Worm (Caenorhabditis elegans) whole organism, L2 larva: ENCODE measurements around the gene arl-5.
A peak's percentile ranks its signal among the peaks of the same experiment; 100 is the strongest.

ENCODE experiments used
- C34F6.9 ChIP-seq: fragments of 150-350 bp; optimal IDR thresholded peaks from 2 replicates; lab custom pipeline; 2014; ENCODE audit warnings: missing biosample characterization, missing genetic modification characterization
- Y55F3AM.14 ChIP-seq: fragments of 200-800 bp; sonication (Bioruptor generic); optimal IDR thresholded peaks from 2 replicates; lab custom pipeline; 2018; ENCODE audit warnings: mild to moderate bottlenecking, missing genetic modification characterization, missing compliant biosample characterization
- alr-1 ChIP-seq: fragments of 150-350 bp; optimal IDR thresholded peaks from 2 replicates; lab custom pipeline; 2014; ENCODE audit warnings: missing biosample characterization, missing genetic modification characterization
- aly-2 ChIP-seq: fragments of 150-350 bp; optimal IDR thresholded peaks from 2 replicates; lab custom pipeline; 2014; ENCODE audit warnings: missing biosample characterization, missing genetic modification characterization
- ama-1 ChIP-seq: fragments of 150-350 bp; optimal IDR thresholded peaks from 2 replicates; lab custom pipeline; 2018; ENCODE audit warnings: inconsistent platforms
- ceh-82 ChIP-seq: fragments of 150-350 bp; optimal IDR thresholded peaks from 2 replicates; lab custom pipeline; 2014; ENCODE audit warnings: missing biosample characterization, missing genetic modification characterization
- crh-2 ChIP-seq: sonication (generic microtip); optimal IDR thresholded peaks from 2 replicates; lab custom pipeline; 2017; ENCODE audit warnings: missing biosample characterization, missing genetic modification characterization
- dmd-4 ChIP-seq: sonication (generic microtip); optimal IDR thresholded peaks from 2 replicates; lab custom pipeline; 2017; ENCODE audit warnings: missing biosample characterization, missing genetic modification characterization
- elt-1 ChIP-seq: fragments of 150-350 bp; optimal IDR thresholded peaks from 2 replicates; lab custom pipeline; 2014; ENCODE audit warnings: missing biosample characterization, missing genetic modification characterization
- elt-3 ChIP-seq: sonication (generic microtip); optimal IDR thresholded peaks from 2 replicates; lab custom pipeline; 2017; ENCODE audit warnings: missing biosample characterization, missing genetic modification characterization
- fos-1 ChIP-seq: fragments of 150-350 bp; optimal IDR thresholded peaks from 2 replicates; lab custom pipeline; 2014; ENCODE audit warnings: missing biosample characterization, missing genetic modification characterization
- gmeb-1 ChIP-seq: fragments of 150-350 bp; optimal IDR thresholded peaks from 2 replicates; lab custom pipeline; 2014; ENCODE audit warnings: missing biosample characterization, missing genetic modification characterization
- lin-11 ChIP-seq: fragments of 150-350 bp; sonication (generic microtip); optimal IDR thresholded peaks from 2 replicates; lab custom pipeline; 2014; ENCODE audit warnings: missing biosample characterization, missing genetic modification characterization, inconsistent platforms, mixed read lengths
- lin-13 ChIP-seq: fragments of 150-350 bp; optimal IDR thresholded peaks from 2 replicates; lab custom pipeline; 2014; ENCODE audit warnings: missing biosample characterization, missing genetic modification reagents, missing genetic modification characterization
- lin-39 ChIP-seq: fragments of 150-350 bp; optimal IDR thresholded peaks from 2 replicates; lab custom pipeline; 2014; ENCODE audit warnings: missing biosample characterization, missing genetic modification reagents, missing genetic modification characterization
- lsy-2 ChIP-seq, 2 experiments: fragments of 150-350 bp in 1 of 2; sonication (generic microtip) in 1 of 2; optimal IDR thresholded peaks; 2 replicates each; lab custom pipeline; 2014 to 2017; ENCODE audit warnings: missing biosample characterization in 2 of 2, missing genetic modification characterization in 2 of 2
- mbf-1 ChIP-seq: sonication (generic microtip); optimal IDR thresholded peaks from 2 replicates; lab custom pipeline; 2017; ENCODE audit warnings: missing biosample characterization, missing genetic modification characterization
- nhr-11 ChIP-seq: fragments of 150-350 bp; optimal IDR thresholded peaks from 2 replicates; lab custom pipeline; 2014; ENCODE audit warnings: missing biosample characterization, missing genetic modification characterization
- nhr-12 ChIP-seq: fragments of 150-350 bp; optimal IDR thresholded peaks from 2 replicates; lab custom pipeline; 2014; ENCODE audit warnings: missing biosample characterization, missing genetic modification characterization
- nhr-129 ChIP-seq: fragments of 150-350 bp; optimal IDR thresholded peaks from 2 replicates; lab custom pipeline; 2014; ENCODE audit warnings: missing biosample characterization, missing genetic modification characterization
- nhr-21 ChIP-seq: fragments of 150-350 bp; optimal IDR thresholded peaks from 2 replicates; lab custom pipeline; 2014; ENCODE audit warnings: missing biosample characterization, missing genetic modification characterization
- nhr-23 ChIP-seq: fragments of 150-350 bp; optimal IDR thresholded peaks from 2 replicates; lab custom pipeline; 2014; ENCODE audit warnings: missing biosample characterization, missing genetic modification reagents, missing genetic modification characterization
- nhr-237 ChIP-seq: fragments of 150-350 bp; optimal IDR thresholded peaks from 2 replicates; lab custom pipeline; 2014; ENCODE audit warnings: missing biosample characterization, missing genetic modification characterization
- nhr-6 ChIP-seq: fragments of 150-350 bp; optimal IDR thresholded peaks from 2 replicates; lab custom pipeline; 2014; ENCODE audit warnings: missing biosample characterization, missing genetic modification characterization
- peb-1 ChIP-seq: fragments of 150-350 bp; optimal IDR thresholded peaks from 2 replicates; lab custom pipeline; 2014; ENCODE audit warnings: missing biosample characterization, missing genetic modification characterization
- sem-4 ChIP-seq: fragments of 150-350 bp; optimal IDR thresholded peaks from 2 replicates; lab custom pipeline; 2014; ENCODE audit warnings: missing biosample characterization, missing genetic modification reagents, missing genetic modification characterization
- skn-1 ChIP-seq: sonication (generic microtip); optimal IDR thresholded peaks from 2 replicates; lab custom pipeline; 2017; ENCODE audit warnings: missing biosample characterization, missing genetic modification characterization
- sma-3 ChIP-seq: sonication (generic microtip); optimal IDR thresholded peaks from 2 replicates; lab custom pipeline; 2016; ENCODE audit warnings: missing genetic modification reagents, missing genetic modification characterization, missing compliant biosample characterization
- sma-9 ChIP-seq, 2 experiments: fragments of 150-350 bp in 1 of 2; sonication (generic microtip) in 1 of 2; optimal IDR thresholded peaks; 2 replicates each; lab custom pipeline; 2014 to 2016; ENCODE audit warnings: missing genetic modification characterization in 2 of 2, mild to moderate bottlenecking in 1 of 2, missing biosample characterization in 1 of 2, missing compliant biosample characterization in 1 of 2, missing genetic modification reagents in 1 of 2, moderate library complexity in 1 of 2
- snpc-4 ChIP-seq: fragments of 150-350 bp; optimal IDR thresholded peaks from 2 replicates; lab custom pipeline; 2014; ENCODE audit warnings: missing biosample characterization, missing genetic modification characterization
- unc-39 ChIP-seq: fragments of 150-350 bp; optimal IDR thresholded peaks from 2 replicates; lab custom pipeline; 2014; ENCODE audit warnings: missing biosample characterization, missing genetic modification characterization
- unc-55 ChIP-seq: fragments of 150-350 bp; sonication (generic microtip); optimal IDR thresholded peaks from 3 replicates; lab custom pipeline; 2014; ENCODE audit warnings: missing biosample characterization, missing genetic modification reagents, missing genetic modification characterization
- ztf-1 ChIP-seq: fragments of 200-800 bp; sonication (Bioruptor generic); conservative IDR thresholded peaks from 2 replicates; pipeline ENCODE4 v1.3.6; 2022; ENCODE audit warnings: missing genetic modification characterization, missing compliant biosample characterization
- ztf-4 ChIP-seq: fragments of 150-350 bp; optimal IDR thresholded peaks from 2 replicates; lab custom pipeline; 2014; ENCODE audit warnings: missing biosample characterization, missing genetic modification characterization

The arl-5 gene

DNA sequence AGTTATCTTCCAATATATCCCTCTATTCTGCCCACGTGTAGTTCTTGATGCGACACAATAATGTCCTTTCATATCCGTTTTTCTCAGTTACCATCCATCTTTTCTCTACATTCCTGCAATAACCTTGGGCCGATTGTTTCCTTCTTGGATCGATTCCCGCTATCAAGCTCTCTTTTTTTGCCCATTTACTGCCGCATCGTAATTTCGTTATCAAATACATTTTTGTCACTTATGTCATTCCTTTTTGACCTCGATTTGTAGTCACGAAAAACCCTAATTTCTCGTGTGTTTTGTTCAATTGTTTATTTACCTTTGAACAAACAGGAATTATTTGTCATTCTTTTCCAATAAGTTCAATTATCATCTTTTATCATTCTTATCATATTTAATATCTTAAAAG, 26.9 kb downstream of the arl-5 start:
- no peak for TF ChIP-seq nhr-237 (tag; lab: Kevin White, UChicago)
- TF ChIP-seq skn-1 (tag; lab: Kevin White, UChicago), result peak; percentile 74
- no peak for TF ChIP-seq Y55F3AM.14 (GFP tag; lab: Kevin White, UChicago)
- TF ChIP-seq unc-55 (GFP tag; lab: Kevin White, UChicago), result no peak
- no peak for TF ChIP-seq elt-3
- peak; percentile 41 for TF ChIP-seq nhr-21 (tag; lab: Kevin White, UChicago)
- TF ChIP-seq nhr-129 (tag; lab: Kevin White, UChicago), result peak; percentile 5
- TF ChIP-seq ceh-82 (tag; lab: Kevin White, UChicago), result no peak
- no peak for TF ChIP-seq lin-11
- TF ChIP-seq nhr-23 (tag; lab: Kevin White, UChicago), result no peak
- no peak for TF ChIP-seq ama-1
- TF ChIP-seq sma-3 (GFP tag; lab: Kevin White, UChicago), result peak; percentile 46
- peak; percentile 29 for TF ChIP-seq crh-2 (tag; lab: Kevin White, UChicago)
- TF ChIP-seq elt-1 (tag; lab: Kevin White, UChicago), result no peak
- TF ChIP-seq sma-9 (GFP tag; optimal IDR thresholded peaks at IDR 0.05; lab: Kevin White, UChicago), result no peak
- TF ChIP-seq sma-9 (tag; optimal IDR thresholded peaks at IDR 0.05; lab: Kevin White, UChicago), result no peak
- TF ChIP-seq nhr-12 (tag; lab: Kevin White, UChicago), result no peak
- peak; percentile 57 for TF ChIP-seq fos-1 (tag; lab: Kevin White, UChicago)
- TF ChIP-seq alr-1 (tag; lab: Kevin White, UChicago), result no peak
- peak; percentile 23 for TF ChIP-seq gmeb-1 (tag; lab: Kevin White, UChicago)

DNA sequence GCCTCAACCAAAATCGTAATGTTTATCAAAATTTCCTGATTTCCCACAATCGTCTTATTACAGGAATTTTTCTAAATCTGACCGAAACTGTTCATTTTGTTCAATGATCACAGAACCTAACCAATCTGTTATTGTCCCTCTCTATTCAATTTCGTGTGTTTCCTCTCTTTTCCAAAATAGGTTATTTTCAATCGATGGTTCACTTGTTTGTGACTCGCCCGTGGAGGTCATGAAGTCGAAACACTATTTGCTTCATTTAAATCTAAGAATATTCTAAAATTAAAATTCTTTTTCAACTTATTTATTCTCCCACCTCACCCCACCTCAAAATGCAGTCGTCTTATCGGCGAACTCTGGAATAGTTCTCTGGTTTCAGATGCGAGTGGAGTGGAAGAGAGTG, 27.8 kb downstream of the arl-5 start:
- no peak for TF ChIP-seq skn-1 (tag; lab: Kevin White, UChicago)
- peak; percentile 6 for TF ChIP-seq fos-1 (tag; lab: Kevin White, UChicago)

ce11 chrIII:9851547-9851946, 28.5 kb downstream of the arl-5 start, which contains the start of gene K11H3.3:
Gene K11H3.3, plus strand, starts transcription at chrIII:9851854.
- TF ChIP-seq unc-55 (GFP tag; lab: Kevin White, UChicago) (no peak), nhr-12 (tag; lab: Kevin White, UChicago) (no peak), ztf-1 (GFP tag; lab: Robert Waterston, UW) (no peak), crh-2 (tag; lab: Kevin White, UChicago) (no peak), C34F6.9 (peak; percentile 5), aly-2 (tag; lab: Kevin White, UChicago) (no peak), nhr-129 (tag; lab: Kevin White, UChicago) (peak; percentile 10)

- TF ChIP-seq nhr-11 (tag; lab: Kevin White, UChicago) (no peak), nhr-21 (tag; lab: Kevin White, UChicago) (peak; percentile 7)
- TF ChIP-seq, all 48 proteins: peak for 1
Observed at ce11 chrIII:9853667-9854620, 30.9 kb downstream of the arl-5 start.

- no peak for TF ChIP-seq nhr-11 (tag; lab: Kevin White, UChicago)
- TF ChIP-seq lin-39, result no peak
- TF ChIP-seq dmd-4 (tag; lab: Kevin White, UChicago), result no peak
Observed at ce11 chrIII:9854960-9855359, 31.9 kb downstream of the arl-5 start.

ce11 chrIII:9857110-9857509, 34.1 kb downstream of the arl-5 start:
- TF ChIP-seq sem-4 (tag; lab: Kevin White, UChicago) (no peak), snpc-4 (tag; lab: Kevin White, UChicago) (no peak), elt-1 (tag; lab: Kevin White, UChicago) (no peak), sma-9 (GFP tag; optimal IDR thresholded peaks at IDR 0.05; lab: Kevin White, UChicago) (no peak), sma-9 (tag; optimal IDR thresholded peaks at IDR 0.05; lab: Kevin White, UChicago) (no peak), fos-1 (tag; lab: Kevin White, UChicago) (peak; percentile 56), nhr-6 (no peak), sma-3 (GFP tag; lab: Kevin White, UChicago) (no peak), unc-55 (GFP tag; lab: Kevin White, UChicago) (no peak), nhr-12 (tag; lab: Kevin White, UChicago) (no peak), peb-1 (no peak), crh-2 (tag; lab: Kevin White, UChicago) (peak; percentile 50), nhr-23 (tag; lab: Kevin White, UChicago) (no peak), lin-39 (no peak), unc-39 (tag; lab: Kevin White, UChicago) (no peak), ztf-4 (tag; lab: Kevin White, UChicago) (no peak), lsy-2 (tag; optimal IDR thresholded peaks at IDR 0.05; lab: Kevin White, UChicago) (peak in 1 of 2 experiments; percentile 6), skn-1 (tag; lab: Kevin White, UChicago) (no peak), mbf-1 (tag; lab: Kevin White, UChicago) (no peak), lin-13 (no peak)
